Worm (Caenorhabditis elegans): ENCODE measurements around the gene Y41D4B.14.
A peak's percentile ranks its signal among the peaks of the same experiment; 100 is the strongest.

Y41D4B.14 gene

DNA sequence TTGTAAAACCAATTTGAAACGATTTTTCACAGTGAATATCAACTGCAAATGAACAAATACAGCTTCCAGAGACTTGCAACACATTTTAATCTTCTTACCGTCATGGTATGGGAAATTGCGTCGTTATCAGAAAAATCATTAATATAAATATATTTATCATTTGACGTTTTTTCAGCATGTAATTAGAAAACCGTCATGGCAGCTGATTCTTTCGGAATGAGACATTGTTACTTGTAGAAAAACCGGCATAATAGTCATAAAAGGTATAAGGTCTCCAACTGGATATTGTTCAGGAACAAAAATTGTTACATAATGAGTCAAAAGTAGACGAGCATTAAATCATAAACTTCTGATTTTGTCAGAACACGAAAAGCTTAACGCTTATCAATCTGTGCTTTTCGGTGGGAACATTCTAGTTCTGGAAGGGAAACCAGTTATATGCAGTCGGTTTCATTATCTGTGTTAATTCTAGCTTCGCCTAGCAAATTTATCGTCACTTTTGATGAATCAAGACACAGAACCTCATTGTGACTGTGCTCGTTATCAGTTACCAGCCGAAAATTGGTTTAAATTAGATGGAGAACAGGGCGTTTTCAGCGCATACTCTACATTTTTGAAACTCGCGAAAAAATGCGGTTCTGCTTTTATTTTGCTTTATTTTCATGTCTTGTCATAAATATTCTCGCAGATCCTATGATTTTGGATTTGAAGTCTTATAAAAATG, 23.5 kb upstream of the Y41D4B.14 start, which contains the start of gene C34H4.2:
C34H4.2 (plus strand) TSS at position 558 of the 724 bp plus-strand sequence.
- TF ChIP-seq egl-43 (GFP tag; IDR thresholded peaks at IDR 0.05) (no peak), pqm-1 (tag; optimal IDR thresholded peaks at IDR 0.05) (peak; percentile 44), sdz-12 (GFP tag; optimal IDR thresholded peaks at IDR 0.05) (no peak), ceh-82 (tag; optimal IDR thresholded peaks at IDR 0.05) (no peak), dmd-6 (GFP tag; IDR thresholded peaks at IDR 0.05) (peak; percentile 11; the same call in 1 of the 2 replicates), dve-1 (tag; optimal IDR thresholded peaks at IDR 0.05; ENCODE audit: insufficient read depth) (no peak), hlh-11 (tag; optimal IDR thresholded peaks at IDR 0.05) (peak; percentile 1), Y105C5A.15 (GFP tag; IDR thresholded peaks at IDR 0.05) (no peak), nhr-28 (tag; optimal IDR thresholded peaks at IDR 0.05) (peak; percentile 62)

DNA sequence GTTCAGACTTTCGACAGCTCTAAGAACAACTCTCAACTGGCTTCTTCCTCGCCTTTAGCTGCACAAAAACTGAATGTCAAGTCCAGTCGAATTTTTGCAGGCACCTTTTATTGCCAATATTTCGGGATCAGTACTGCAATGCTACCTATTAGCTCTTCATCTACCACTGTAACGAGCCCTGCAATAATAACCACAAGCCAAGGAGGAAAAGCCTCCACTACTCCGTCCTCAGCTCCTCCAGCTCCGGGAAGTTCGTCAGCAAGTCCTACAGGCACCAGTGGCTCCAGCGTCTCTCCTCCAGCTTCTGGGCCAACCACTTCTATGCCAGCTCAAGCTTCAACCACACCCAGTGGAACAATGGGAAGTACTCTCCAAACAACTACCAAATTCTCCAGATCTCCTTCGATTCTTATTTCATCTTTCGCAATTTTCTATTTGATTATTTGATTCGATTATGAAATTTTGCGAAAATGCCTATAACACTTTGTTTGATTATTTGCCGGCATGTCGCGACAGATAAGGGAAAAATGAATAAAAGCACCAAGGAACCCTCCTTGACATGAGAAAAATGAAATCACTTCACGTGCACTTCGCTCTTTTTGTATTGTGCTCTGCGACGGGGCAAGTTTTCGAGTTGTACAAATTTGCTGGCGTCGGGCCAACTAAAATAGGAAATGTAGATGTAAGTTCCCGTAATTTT, 21.7 kb upstream of the Y41D4B.14 start, which contains the start of gene C34H4.1:
C34H4.1 (plus strand) TSS at position 559 of the 700 bp plus-strand sequence.
- TF ChIP-seq hlh-11 (tag; optimal IDR thresholded peaks at IDR 0.05) (peak; percentile 19), dve-1 (tag; optimal IDR thresholded peaks at IDR 0.05; ENCODE audit: insufficient read depth) (peak; percentile 5), ztf-7 (tag; optimal IDR thresholded peaks at IDR 0.05) (no peak), daf-16 (GFP tag; optimal IDR thresholded peaks at IDR 0.05) (no peak), daf-16 (tag; optimal IDR thresholded peaks at IDR 0.05) (peak; percentile 46), nhr-28 (tag; optimal IDR thresholded peaks at IDR 0.05) (peak; percentile 49), dmd-6 (GFP tag; IDR thresholded peaks at IDR 0.05) (peak; percentile 50; the same call in 1 of the 2 replicates), daf-12 (tag; optimal IDR thresholded peaks at IDR 0.05) (no peak), unc-62 (GFP tag; optimal IDR thresholded peaks at IDR 0.05 in 1 of 2) (peak in 1 of 2 experiments; percentile 82), unc-62 (tag; optimal IDR thresholded peaks at IDR 0.05) (no peak), pqm-1 (tag; optimal IDR thresholded peaks at IDR 0.05) (peak; percentile 66), snpc-1.2 (GFP tag; IDR thresholded peaks at IDR 0.05) (no peak), set-16 (GFP tag; IDR thresholded peaks at IDR 0.05) (peak; percentile 28; the same call in 1 of the 2 replicates), nhr-77 (tag; optimal IDR thresholded peaks at IDR 0.05) (peak; percentile 21), ZK337.2 (GFP tag; IDR thresholded peaks at IDR 0.05) (no peak), mdl-1 (tag; optimal IDR thresholded peaks at IDR 0.05) (no peak), cey-2 (tag; optimal IDR thresholded peaks at IDR 0.05; ENCODE audit: borderline replicate concordance, insufficient read depth) (no peak), aha-1 (tag) (peak; percentile 53), dmd-8 (GFP tag; IDR thresholded peaks at IDR 0.05) (no peak)

DNA sequence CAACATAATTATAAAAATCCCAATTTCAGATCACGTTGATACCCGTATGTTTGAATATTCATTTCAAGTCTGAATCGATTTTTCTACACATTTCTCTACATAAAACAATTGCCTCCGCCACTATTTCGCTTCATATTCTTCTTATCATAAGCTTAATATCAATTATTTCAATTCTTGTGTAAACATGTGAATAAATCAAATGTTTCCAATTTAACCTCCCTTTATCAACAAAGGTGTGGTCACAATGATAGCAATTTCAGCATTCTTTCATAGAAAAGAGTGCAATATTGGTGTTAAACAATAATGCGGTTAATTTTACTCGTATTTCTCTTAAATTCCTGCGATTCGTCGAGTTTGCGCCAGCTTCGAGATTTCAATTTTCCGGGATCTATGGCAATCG, 16.9 kb upstream of the Y41D4B.14 start, which contains the start of gene Y41D4B.17:
Y41D4B.17 (plus strand) TSS at position 174 of the 400 bp plus-strand sequence.
- TF ChIP-seq nhr-10 (tag; optimal IDR thresholded peaks at IDR 0.05) = no peak
- TF ChIP-seq pqm-1 (tag; optimal IDR thresholded peaks at IDR 0.05) = peak; percentile 79
- no peak for TF ChIP-seq daf-16 (GFP tag; optimal IDR thresholded peaks at IDR 0.05)
- TF ChIP-seq daf-16 (tag; optimal IDR thresholded peaks at IDR 0.05) = peak; percentile 76
- TF ChIP-seq dmd-6 (GFP tag; IDR thresholded peaks at IDR 0.05) = peak; percentile 7; the same call in 1 of the 2 replicates
- TF ChIP-seq dve-1 (tag; optimal IDR thresholded peaks at IDR 0.05; ENCODE audit: insufficient read depth) = peak; percentile 7
- TF ChIP-seq hlh-11 (tag; optimal IDR thresholded peaks at IDR 0.05) = peak; percentile 4

DNA sequence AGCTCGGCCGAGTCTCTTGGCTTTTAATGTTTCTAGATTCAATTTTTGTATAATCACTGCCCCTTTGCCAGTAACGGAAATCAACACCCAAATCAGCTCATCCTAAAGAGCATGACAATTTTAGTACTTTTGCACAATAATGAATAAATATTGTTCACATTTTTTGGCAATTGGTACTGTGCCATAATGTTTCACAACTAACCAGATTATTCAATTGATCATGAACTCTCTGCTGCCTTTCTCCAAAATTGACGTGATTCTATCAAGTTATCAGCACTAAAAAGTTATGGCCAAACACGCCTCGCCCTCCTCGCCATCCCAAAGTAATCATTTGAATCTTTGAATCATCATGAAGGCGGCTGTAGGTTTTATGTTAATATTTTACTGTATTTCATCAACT, 14.9 kb upstream of the Y41D4B.14 start, which contains the start of gene hpo-6:
hpo-6 (plus strand) TSS at position 301 of the 400 bp plus-strand sequence.
- TF ChIP-seq daf-16 (GFP tag; optimal IDR thresholded peaks at IDR 0.05) = no peak
- peak; percentile 58 for TF ChIP-seq daf-16 (tag; optimal IDR thresholded peaks at IDR 0.05)
- no peak for TF ChIP-seq aly-2 (tag; optimal IDR thresholded peaks at IDR 0.05)
- TF ChIP-seq pqm-1 (tag; optimal IDR thresholded peaks at IDR 0.05) = peak; percentile 45
- TF ChIP-seq php-3 (GFP tag; IDR thresholded peaks at IDR 0.05) = no peak
- TF ChIP-seq hlh-11 (tag; optimal IDR thresholded peaks at IDR 0.05) = no peak
- no peak for TF ChIP-seq lim-7 (GFP tag; IDR thresholded peaks at IDR 0.05)
- no peak for TF ChIP-seq mxl-3 (GFP tag; optimal IDR thresholded peaks at IDR 0.05)
- no peak for TF ChIP-seq dmd-8 (GFP tag; IDR thresholded peaks at IDR 0.05)
- no peak for TF ChIP-seq lin-13 (GFP tag; optimal IDR thresholded peaks at IDR 0.05)
- TF ChIP-seq lir-3 (tag; optimal IDR thresholded peaks at IDR 0.05) = no peak

Data from whole organism, L4 larva.